Worm (Caenorhabditis elegans): ENCODE results near the gene C15C8.4.

DNA sequence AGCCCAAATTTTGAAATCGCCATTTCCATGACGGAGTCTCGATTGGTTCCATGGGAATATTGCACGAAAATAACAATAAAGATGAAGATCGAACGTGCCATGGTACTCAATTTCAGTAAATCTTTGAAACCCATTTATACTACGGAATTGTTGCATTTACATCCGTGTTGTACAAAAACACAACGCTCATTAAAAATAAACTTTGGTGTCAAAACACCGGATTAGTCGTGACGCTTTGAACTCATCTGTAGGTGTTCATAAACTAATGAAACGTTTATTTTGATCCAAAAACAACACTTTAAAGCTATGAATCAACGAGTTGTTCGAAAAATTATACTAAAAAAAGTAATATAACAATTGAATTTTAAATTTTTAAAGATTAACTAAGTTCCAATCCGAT is 33.1 kb downstream of the C15C8.4 start, which contains the start of gene R11D1.4:
- TF ChIP-seq fkh-10 (GFP tag; optimal IDR thresholded peaks at IDR 0.05) (no peak), aly-2 (tag; optimal IDR thresholded peaks at IDR 0.05) (no peak), ztf-11 (tag; optimal IDR thresholded peaks at IDR 0.05) (no peak), zip-11 (GFP tag; IDR thresholded peaks at IDR 0.05) (no peak), F49E8.2 (tag; optimal IDR thresholded peaks at IDR 0.05; ENCODE audit: borderline replicate concordance) (no peak), lsy-2 (tag; optimal IDR thresholded peaks at IDR 0.05) (no peak)
